Worm (Caenorhabditis elegans) whole organism, L4 larva: ENCODE data around the gene hizr-1.
A peak's percentile ranks its signal among the peaks of the same experiment; 100 is the strongest.

Experiments used
- D1046.2 ChIP-seq: fragments of 200-800 bp; sonication (Bioruptor generic); IDR thresholded peaks from 2 replicates; pipeline ENCODE4 v1.3.6; 2022; ENCODE audit warnings: missing genetic modification characterization, missing compliant biosample characterization
- F26F4.8 ChIP-seq: fragments of 200-800 bp; sonication (Bioruptor generic); conservative IDR thresholded peaks from 2 replicates; pipeline ENCODE4 v1.3.6; 2022; ENCODE audit warnings: missing genetic modification characterization, missing compliant biosample characterization
- Y5F2A.4 ChIP-seq: fragments of 200-800 bp; sonication (Bioruptor generic); optimal IDR thresholded peaks from 2 replicates; lab custom pipeline; 2018; ENCODE audit warnings: mild to moderate bottlenecking, missing genetic modification characterization, missing compliant biosample characterization
- ceh-28 ChIP-seq: fragments of 150-350 bp; optimal IDR thresholded peaks from 2 replicates; lab custom pipeline; 2014; ENCODE audit warnings: missing biosample characterization, missing genetic modification reagents, missing genetic modification characterization
- daf-16 ChIP-seq, 3 experiments: sonication (generic microtip); optimal IDR thresholded peaks; 2 replicates each; lab custom pipeline; 2016 to 2017; ENCODE audit warnings: missing genetic modification characterization in 3 of 3, missing genetic modification reagents in 3 of 3, mild to moderate bottlenecking in 2 of 3, missing compliant biosample characterization in 2 of 3, missing biosample characterization in 1 of 3, moderate library complexity in 1 of 3
- dmd-6 ChIP-seq: fragments of 200-800 bp; sonication (Bioruptor generic); IDR thresholded peaks from 2 replicates; pipeline ENCODE4 v1.3.6; 2022; ENCODE audit warnings: missing genetic modification reagents, missing genetic modification characterization, missing compliant biosample characterization
- dpl-1 ChIP-seq: fragments of 150-350 bp; optimal IDR thresholded peaks from 2 replicates; lab custom pipeline; 2014; ENCODE audit warnings: missing biosample characterization, missing genetic modification reagents, missing genetic modification characterization
- fos-1 ChIP-seq: fragments of 150-350 bp; optimal IDR thresholded peaks from 2 replicates; lab custom pipeline; 2014; ENCODE audit warnings: missing biosample characterization, missing genetic modification characterization
- hif-1 ChIP-seq, 2 experiments: sonication (generic microtip); optimal IDR thresholded peaks; 2 replicates each; lab custom pipeline; 2016 to 2017; ENCODE audit warnings: missing compliant biosample characterization in 2 of 2, missing genetic modification characterization in 2 of 2, missing genetic modification reagents in 2 of 2, missing genotype in 2 of 2, mild to moderate bottlenecking in 1 of 2
- hmg-1.1 ChIP-seq: fragments of 200-800 bp; sonication (Bioruptor generic); IDR thresholded peaks from 2 replicates; pipeline ENCODE4 v1.3.6; 2022; ENCODE audit warnings: missing genetic modification reagents, missing genetic modification characterization, missing compliant biosample characterization
- lin-15B ChIP-seq: fragments of 150-350 bp; sonication (generic microtip); optimal IDR thresholded peaks from 3 replicates; lab custom pipeline; 2014; ENCODE audit warnings: missing biosample characterization, missing genetic modification characterization
- lin-38 ChIP-seq: fragments of 200-800 bp; sonication (Bioruptor generic); IDR thresholded peaks from 2 replicates; pipeline ENCODE4 v1.3.6; 2022; ENCODE audit warnings: missing genetic modification reagents, missing genetic modification characterization, missing compliant biosample characterization
- mdt-29 ChIP-seq: fragments of 200-800 bp; sonication (Bioruptor generic); IDR thresholded peaks from 2 replicates; pipeline ENCODE4 v1.3.6; 2022; ENCODE audit warnings: missing genetic modification reagents, missing genetic modification characterization, missing compliant biosample characterization
- mxl-2 ChIP-seq: fragments of 200-800 bp; sonication (Bioruptor generic); conservative IDR thresholded peaks from 2 replicates; pipeline ENCODE4 v1.3.6; 2022; ENCODE audit warnings: missing genetic modification reagents, missing genetic modification characterization, missing compliant biosample characterization
- nhr-41 ChIP-seq: fragments of 200-800 bp; sonication (Bioruptor generic); IDR thresholded peaks from 2 replicates; pipeline ENCODE4 v1.3.6; 2022; ENCODE audit warnings: missing genetic modification reagents, missing genetic modification characterization, missing compliant biosample characterization
- nhr-48 ChIP-seq: sonication (generic microtip); optimal IDR thresholded peaks from 2 replicates; lab custom pipeline; 2016; ENCODE audit warnings: mild to moderate bottlenecking, missing genetic modification characterization, missing compliant biosample characterization
- nhr-77 ChIP-seq: fragments of 150-350 bp; optimal IDR thresholded peaks from 2 replicates; lab custom pipeline; 2014; ENCODE audit warnings: missing biosample characterization, missing genetic modification characterization
- php-3 ChIP-seq: fragments of 200-800 bp; sonication (Bioruptor generic); IDR thresholded peaks from 2 replicates; pipeline ENCODE4 v1.3.6; 2022; ENCODE audit warnings: missing genetic modification reagents, missing genetic modification characterization, missing compliant biosample characterization
- rbr-2 ChIP-seq: sonication (generic microtip); optimal IDR thresholded peaks from 2 replicates; lab custom pipeline; 2016; ENCODE audit warnings: missing genotype, missing genetic modification characterization, missing compliant biosample characterization
- skn-1 ChIP-seq: fragments of 150-350 bp; optimal IDR thresholded peaks from 2 replicates; lab custom pipeline; 2014; ENCODE audit warnings: missing biosample characterization, missing genetic modification characterization
- snpc-1.2 ChIP-seq: fragments of 200-800 bp; sonication (Bioruptor generic); IDR thresholded peaks from 2 replicates; pipeline ENCODE4 v1.3.6; 2022; ENCODE audit warnings: missing genetic modification reagents, missing genetic modification characterization, missing compliant biosample characterization
- tag-97 ChIP-seq: fragments of 200-800 bp; sonication (Bioruptor generic); IDR thresholded peaks from 2 replicates; pipeline ENCODE4 v1.3.6; 2022; ENCODE audit warnings: missing genetic modification characterization, missing compliant biosample characterization
- tra-1 ChIP-seq: fragments of 200-800 bp; sonication (Bioruptor generic); IDR thresholded peaks from 2 replicates; pipeline ENCODE4 v1.3.6; 2022; ENCODE audit warnings: missing genetic modification reagents, missing genetic modification characterization, missing compliant biosample characterization
- vab-7 ChIP-seq: fragments of 200-800 bp; sonication (Bioruptor generic); IDR thresholded peaks from 2 replicates; pipeline ENCODE4 v1.3.6; 2022; ENCODE audit warnings: missing genetic modification reagents, missing genetic modification characterization, missing compliant biosample characterization
- zag-1 ChIP-seq: fragments of 150-350 bp; optimal IDR thresholded peaks from 2 replicates; lab custom pipeline; 2014; ENCODE audit warnings: missing biosample characterization, missing genetic modification characterization
- zip-2 ChIP-seq: fragments of 150-350 bp; optimal IDR thresholded peaks from 2 replicates; lab custom pipeline; 2014; ENCODE audit warnings: missing biosample characterization, missing genetic modification characterization

Gene hizr-1

DNA sequence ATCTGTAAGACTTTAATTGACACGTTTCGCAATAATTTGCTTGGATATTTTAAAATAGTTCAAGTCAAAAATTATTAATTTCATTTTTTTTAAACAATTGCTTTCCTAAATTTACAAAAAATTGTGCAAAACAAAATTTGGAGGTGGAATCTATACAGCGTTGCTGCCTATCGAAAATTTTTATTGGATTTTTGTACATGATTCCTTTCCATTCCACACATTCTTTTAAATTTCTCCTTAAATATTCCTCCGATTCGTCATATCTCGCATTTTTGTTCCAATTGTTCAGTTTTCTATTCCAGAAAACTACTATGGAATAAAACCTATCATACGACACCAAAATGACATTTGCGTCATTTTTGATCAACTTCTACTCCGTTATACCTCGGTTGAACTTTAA, 50.3 kb downstream of the hizr-1 start, which contains the start of gene ttyh-1:
Gene ttyh-1, plus strand, starts transcription at position 301 of the 400 bp plus-strand sequence.
- TF ChIP-seq Y5F2A.4 (no peak), F26F4.8 (GFP tag; lab: Robert Waterston, UW) (no peak), skn-1 (tag; lab: Kevin White, UChicago) (no peak), nhr-48 (tag; lab: Kevin White, UChicago) (no peak), lin-15B (tag; lab: Kevin White, UChicago) (no peak), tra-1 (no peak), hif-1 (tag; optimal IDR thresholded peaks at IDR 0.05; lab: Kevin White, UChicago) (no peak), lin-38 (GFP tag; lab: Robert Waterston, UW) (no peak), mdt-29 (GFP tag; lab: Robert Waterston, UW) (no peak), rbr-2 (tag; lab: Kevin White, UChicago) (no peak), fos-1 (tag; lab: Kevin White, UChicago) (no peak)

DNA sequence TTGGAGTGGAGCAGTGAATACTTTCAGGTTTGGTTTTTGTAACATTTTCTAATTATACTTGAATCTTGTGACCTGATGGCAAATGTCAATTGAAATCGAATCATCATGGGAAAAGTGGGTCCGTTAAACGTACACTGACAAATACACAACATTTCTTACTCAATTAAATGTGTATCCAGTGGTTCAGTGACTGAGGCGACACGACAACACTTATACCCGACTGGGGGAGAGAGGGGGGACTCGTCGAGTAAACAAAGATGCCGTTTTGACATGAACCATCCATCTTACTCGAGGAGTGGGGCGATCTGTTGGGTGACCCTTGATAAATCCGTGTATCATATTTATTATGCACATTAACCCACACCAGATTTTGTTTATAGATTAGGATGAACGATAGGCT, 50.8 kb downstream of the hizr-1 start:
- TF ChIP-seq zag-1 (no peak), D1046.2 (GFP tag; lab: Robert Waterston, UW) (no peak), zip-2 (tag; lab: Kevin White, UChicago) (no peak), dpl-1 (GFP tag; lab: Kevin White, UChicago) (no peak), hmg-1.1 (GFP tag; lab: Robert Waterston, UW) (0 out of 2 replicates have a peak, but pooled peaks have one; percentile 13), mxl-2 (GFP tag; lab: Robert Waterston, UW) (no peak), daf-16 (GFP tag; optimal IDR thresholded peaks at IDR 0.05; lab: Kevin White, UChicago) (peak in 1 of 2 experiments; percentile 87), daf-16 (tag; optimal IDR thresholded peaks at IDR 0.05; lab: Kevin White, UChicago) (no peak), vab-7 (GFP tag; lab: Robert Waterston, UW) (no peak), snpc-1.2 (no peak), tag-97 (GFP tag; lab: Robert Waterston, UW) (no peak), ceh-28 (tag; lab: Kevin White, UChicago) (no peak), dmd-6 (no peak), nhr-77 (tag; lab: Kevin White, UChicago) (no peak), nhr-41 (GFP tag; lab: Robert Waterston, UW) (no peak)
- TF ChIP-seq, all 104 proteins: peak for 2

DNA sequence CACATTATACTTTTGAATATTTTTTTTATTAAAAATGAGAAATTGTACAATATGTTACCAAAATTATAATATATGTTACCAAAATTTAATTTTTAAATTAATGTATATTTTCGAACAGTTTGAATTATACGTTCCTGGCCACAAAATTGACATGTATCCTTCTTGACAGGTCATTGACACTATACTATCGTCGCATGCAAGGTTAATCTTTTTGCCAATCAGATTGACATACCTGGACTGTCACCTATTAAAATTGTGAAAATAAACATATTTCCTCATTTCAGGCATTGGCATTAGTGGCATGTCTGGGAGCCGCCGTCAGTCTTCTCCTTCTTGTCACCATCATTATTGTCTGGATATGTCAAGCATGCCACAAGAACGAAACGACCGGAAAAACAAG, 52.0 kb downstream of the hizr-1 start:
- TF ChIP-seq dmd-6, result peak; percentile 63; the same call in 1 of the 2 replicates
- no peak for TF ChIP-seq php-3 (GFP tag; lab: Robert Waterston, UW)
